Fruit fly (Drosophila melanogaster): ENCODE results near the gene Dcr-1.

Dcr-1 gene

dm6 chr3R:22686336-22686874 is 54.5 kb downstream of the Dcr-1 start, which contains the start of the genes Gclm and CG17625 (continued):
- TF ChIP-seq Lhr (GFP tag; optimal IDR thresholded peaks at IDR 0.05) = peak; percentile 29
- TF ChIP-seq bcd (GFP tag; optimal IDR thresholded peaks at IDR 0.05) = peak; percentile 4
- TF ChIP-seq slbo (GFP tag; IDR thresholded peaks at IDR 0.05) = peak; percentile 77
- peak; percentile 40 for TF ChIP-seq Bdp1 (GFP tag; optimal IDR thresholded peaks at IDR 0.05)
- TF ChIP-seq Drgx (GFP tag; IDR thresholded peaks at IDR 0.05) = peak; percentile 44
- TF ChIP-seq bowl (GFP tag; IDR thresholded peaks at IDR 0.05) = no peak
- TF ChIP-seq ash1 (GFP tag; optimal IDR thresholded peaks at IDR 0.05) = no peak
- TF ChIP-seq CG14667 (GFP tag; IDR thresholded peaks at IDR 0.05) = peak; percentile 30; the same call in 1 of the 2 replicates
- peak; percentile 45; the same call in 1 of the 2 replicates for TF ChIP-seq rib (GFP tag; IDR thresholded peaks at IDR 0.05)
- TF ChIP-seq CG14441 (GFP tag; IDR thresholded peaks at IDR 0.05) = peak; percentile 49; the same call in 1 of the 2 replicates
- TF ChIP-seq unpg (GFP tag; optimal IDR thresholded peaks at IDR 0.05) = peak; percentile 42
- TF ChIP-seq zfh2 (GFP tag; optimal IDR thresholded peaks at IDR 0.05) = peak; percentile 49
- peak; percentile 38 for TF ChIP-seq CG7987 (GFP tag; optimal IDR thresholded peaks at IDR 0.05)
- TF ChIP-seq Lim3 (GFP tag; IDR thresholded peaks at IDR 0.05) = no peak
- TF ChIP-seq Atf-2 (GFP tag; optimal IDR thresholded peaks at IDR 0.05) = no peak
- no peak for TF ChIP-seq Usf (GFP tag; optimal IDR thresholded peaks at IDR 0.05)
- no peak for TF ChIP-seq CG18011 (GFP tag; optimal IDR thresholded peaks at IDR 0.05)
- peak; percentile 39 for TF ChIP-seq BtbVII (GFP tag; optimal IDR thresholded peaks at IDR 0.05)
- TF ChIP-seq Fer1 (GFP tag; optimal IDR thresholded peaks at IDR 0.05) = peak; percentile 62
- peak; percentile 59 for TF ChIP-seq CG34376 (GFP tag; optimal IDR thresholded peaks at IDR 0.05)
- TF ChIP-seq peb (GFP tag; IDR thresholded peaks at IDR 0.05) = peak; percentile 36; the same call in 1 of the 2 replicates
- TF ChIP-seq CG7745 (tag; optimal IDR thresholded peaks at IDR 0.05) = no peak
- peak; percentile 35 for TF ChIP-seq CG18764 (GFP tag; optimal IDR thresholded peaks at IDR 0.05)
- peak; percentile 88 for TF ChIP-seq CG7928 (GFP tag; optimal IDR thresholded peaks at IDR 0.05)
- TF ChIP-seq CG6813 (GFP tag; optimal IDR thresholded peaks at IDR 0.05) = peak; percentile 43
- peak; percentile 32 for TF ChIP-seq Dek (tag; optimal IDR thresholded peaks at IDR 0.05)
- TF ChIP-seq CG30403 (GFP tag; optimal IDR thresholded peaks at IDR 0.05) = peak; percentile 63
- TF ChIP-seq ranshi (GFP tag; IDR thresholded peaks at IDR 0.05) = 0 out of 2 replicates have a peak, but pooled peaks have one; percentile 4
- TF ChIP-seq ro (GFP tag; IDR thresholded peaks at IDR 0.05) = no peak
- peak; percentile 38 for TF ChIP-seq cwo (GFP tag; optimal IDR thresholded peaks at IDR 0.05)
- no peak for TF ChIP-seq ac (GFP tag; optimal IDR thresholded peaks at IDR 0.05)
- TF ChIP-seq crp (GFP tag; optimal IDR thresholded peaks at IDR 0.05) = peak in 1 of 2 experiments; percentile 14
- peak; percentile 66 for TF ChIP-seq HmgZ (tag; optimal IDR thresholded peaks at IDR 0.05)
- no peak for TF ChIP-seq Atf3 (GFP tag; optimal IDR thresholded peaks at IDR 0.05)
- peak; percentile 52; the same call in 1 of the 2 replicates for TF ChIP-seq CG31441 (GFP tag; IDR thresholded peaks at IDR 0.05)
- TF ChIP-seq CG16813 (GFP tag; IDR thresholded peaks at IDR 0.05; ENCODE audit: partially characterized antibody) = peak; percentile 75
- TF ChIP-seq Gug (GFP tag; IDR thresholded peaks at IDR 0.05) = peak; percentile 6; the same call in 1 of the 4 replicates
- no peak for TF ChIP-seq tio (GFP tag; optimal IDR thresholded peaks at IDR 0.05)
- TF ChIP-seq CG6175 (GFP tag; IDR thresholded peaks at IDR 0.05) = no peak
- TF ChIP-seq dysf (GFP tag; IDR thresholded peaks at IDR 0.05) = peak; percentile 56; the same call in 2 of the 3 replicates
- peak; percentile 63 for TF ChIP-seq CG14014 (GFP tag; IDR thresholded peaks at IDR 0.05)
- TF ChIP-seq pum (GFP tag; optimal IDR thresholded peaks at IDR 0.05) = no peak
- TF ChIP-seq CG17385 (GFP tag; optimal IDR thresholded peaks at IDR 0.05) = peak; percentile 24
- TF ChIP-seq pho (GFP tag; optimal IDR thresholded peaks at IDR 0.05) = peak; percentile 56
- peak; percentile 41 for TF ChIP-seq CG4424 (GFP tag; optimal IDR thresholded peaks at IDR 0.05)
- peak; percentile 68 for TF ChIP-seq CG2712 (tag; optimal IDR thresholded peaks at IDR 0.05)
- peak; percentile 23 for TF ChIP-seq Nf-YB (GFP tag; optimal IDR thresholded peaks at IDR 0.05)
- peak; percentile 95 for TF ChIP-seq Dref (GFP tag; IDR thresholded peaks at IDR 0.05)
- TF ChIP-seq Xbp1 (GFP tag; optimal IDR thresholded peaks at IDR 0.05) = peak; percentile 62
- TF ChIP-seq E2f2 (GFP tag; IDR thresholded peaks at IDR 0.05) = peak; percentile 79
